Worm (Caenorhabditis elegans): ENCODE results near the gene T13F2.2.

The T13F2.2 gene

DNA sequence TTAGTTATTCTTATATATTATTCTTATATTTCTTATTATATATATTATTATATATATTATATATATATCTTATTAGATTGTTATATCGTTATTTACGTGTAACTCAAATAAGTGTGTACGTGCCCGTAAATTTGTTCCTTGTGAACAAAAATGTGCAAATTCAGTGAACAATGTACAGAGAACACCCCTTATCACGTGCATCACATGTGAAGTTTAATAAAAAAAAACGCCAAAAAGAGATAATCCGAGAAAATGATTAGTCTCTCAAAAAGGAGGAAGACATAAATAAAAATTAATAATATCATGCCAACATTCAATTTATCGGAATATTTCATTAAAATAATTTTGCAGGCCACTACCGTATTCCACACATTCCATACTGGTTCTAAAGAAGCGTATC lies 2.5 kb upstream of the T13F2.2 start:
- TF ChIP-seq lin-11 (tag; optimal IDR thresholded peaks at IDR 0.05) (no peak), sma-9 (GFP tag; optimal IDR thresholded peaks at IDR 0.05) (peak; percentile 14), sma-9 (tag; optimal IDR thresholded peaks at IDR 0.05) (no peak)

DNA sequence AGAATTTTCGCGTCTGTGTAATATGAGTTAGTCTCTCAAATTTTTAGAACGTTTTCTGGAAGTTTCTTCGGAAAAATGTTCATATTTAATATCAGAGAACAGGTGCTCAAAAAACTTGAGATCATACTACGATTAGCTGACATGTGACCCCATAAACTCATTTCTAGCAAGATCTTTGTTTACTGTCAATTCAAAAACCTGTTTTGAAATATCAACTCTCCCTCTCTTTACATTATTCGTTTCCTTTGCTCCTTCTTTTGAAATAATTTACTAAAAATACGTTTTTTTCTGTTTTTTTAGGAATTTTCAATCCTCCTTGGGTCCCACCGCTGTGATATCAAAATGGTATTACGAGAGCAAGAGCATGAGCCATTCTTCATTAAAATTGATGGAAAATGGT lies 2.0 kb upstream of the T13F2.2 start, which contains the start of gene fat-4:
fat-4 (plus strand) TSS at position 301 of the 400 bp plus-strand sequence.
- TF ChIP-seq C34F6.9 (tag; optimal IDR thresholded peaks at IDR 0.05) (no peak), sma-9 (GFP tag; optimal IDR thresholded peaks at IDR 0.05) (no peak), sma-9 (tag; optimal IDR thresholded peaks at IDR 0.05) (no peak), ceh-16 (tag; optimal IDR thresholded peaks at IDR 0.05) (no peak), gmeb-1 (tag; optimal IDR thresholded peaks at IDR 0.05) (no peak)

ce11 chrIV:9798307-9798706 lies 1.2 kb upstream of the T13F2.2 start:
- TF ChIP-seq zag-1 (tag; optimal IDR thresholded peaks at IDR 0.05) (no peak), mbf-1 (tag; optimal IDR thresholded peaks at IDR 0.05) (no peak), C34F6.9 (tag; optimal IDR thresholded peaks at IDR 0.05) (peak; percentile 17), sma-9 (GFP tag; optimal IDR thresholded peaks at IDR 0.05) (peak; percentile 17), sma-9 (tag; optimal IDR thresholded peaks at IDR 0.05) (no peak)

DNA sequence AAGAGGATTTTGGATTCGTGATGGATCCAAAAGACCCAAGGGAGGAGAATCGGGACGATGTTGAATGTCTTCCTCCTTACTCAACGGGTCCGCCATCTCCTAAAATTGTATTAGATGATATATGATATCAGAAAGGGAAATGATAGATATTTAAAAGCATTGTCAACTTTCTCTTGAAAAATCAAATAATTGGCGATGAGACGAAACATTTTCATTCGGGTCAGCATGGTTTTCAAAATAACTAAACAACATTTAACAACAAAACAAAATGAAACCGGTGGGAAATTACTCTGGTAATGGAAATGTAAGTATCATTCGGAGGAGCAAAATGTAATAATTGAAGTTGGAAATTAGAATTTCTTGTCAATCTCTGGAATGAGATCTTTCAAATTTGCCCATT lies 660 bp downstream of the T13F2.2 start, which contains the start of gene pis-1:
pis-1 (minus strand) TSS at position 101 of the 400 bp plus-strand sequence.
- no peak for TF ChIP-seq sma-3 (GFP tag; optimal IDR thresholded peaks at IDR 0.05)
- TF ChIP-seq lsy-2 (tag; optimal IDR thresholded peaks at IDR 0.05), result no peak
- TF ChIP-seq nhr-23 (tag; optimal IDR thresholded peaks at IDR 0.05), result no peak
- no peak for TF ChIP-seq Y55F3AM.14 (GFP tag; optimal IDR thresholded peaks at IDR 0.05)
- no peak for TF ChIP-seq lin-11 (tag; optimal IDR thresholded peaks at IDR 0.05)
- TF ChIP-seq sma-9 (GFP tag; optimal IDR thresholded peaks at IDR 0.05), result no peak
- TF ChIP-seq sma-9 (tag; optimal IDR thresholded peaks at IDR 0.05), result no peak
- no peak for TF ChIP-seq nhr-21 (tag; optimal IDR thresholded peaks at IDR 0.05)
- no peak for TF ChIP-seq crh-2 (tag; optimal IDR thresholded peaks at IDR 0.05)
- TF ChIP-seq unc-39 (tag; optimal IDR thresholded peaks at IDR 0.05), result no peak
- TF ChIP-seq elt-3 (tag; optimal IDR thresholded peaks at IDR 0.05), result no peak
- TF ChIP-seq alr-1 (tag; optimal IDR thresholded peaks at IDR 0.05), result no peak

- TF ChIP-seq nhr-23 (tag; optimal IDR thresholded peaks at IDR 0.05), result no peak
- TF ChIP-seq F13H6.1 (tag; optimal IDR thresholded peaks at IDR 0.05), result no peak
- TF ChIP-seq lsy-2 (tag; optimal IDR thresholded peaks at IDR 0.05), result no peak
- no peak for TF ChIP-seq nhr-25 (tag; optimal IDR thresholded peaks at IDR 0.05)
Measured at ce11 chrIV:9795250-9795649, 1.9 kb downstream of the T13F2.2 start.

ce11 chrIV:9790708-9791107 lies 6.4 kb downstream of the T13F2.2 start:
- peak; percentile 50 for TF ChIP-seq nhr-25 (tag; optimal IDR thresholded peaks at IDR 0.05)
- no peak for TF ChIP-seq ztf-1 (GFP tag; conservative IDR thresholded peaks at IDR 0.05)
- TF ChIP-seq nhr-21 (tag; optimal IDR thresholded peaks at IDR 0.05), result peak; percentile 2
- TF ChIP-seq lin-39 (tag; optimal IDR thresholded peaks at IDR 0.05), result peak; percentile 56
- peak; percentile 78 for TF ChIP-seq ceh-16 (tag; optimal IDR thresholded peaks at IDR 0.05)

ce11 chrIV:9789496-9789895 lies 7.7 kb downstream of the T13F2.2 start, which contains the start of gene T13F2.4:
Gene T13F2.4 (plus strand): TSS chrIV:9789796.
- TF ChIP-seq mbf-1 (tag; optimal IDR thresholded peaks at IDR 0.05) (no peak), ztf-11 (tag; optimal IDR thresholded peaks at IDR 0.05) (no peak), nhr-23 (tag; optimal IDR thresholded peaks at IDR 0.05) (no peak), zag-1 (tag; optimal IDR thresholded peaks at IDR 0.05) (no peak), ZK546.5 (tag; optimal IDR thresholded peaks at IDR 0.05) (no peak), ztf-1 (GFP tag; conservative IDR thresholded peaks at IDR 0.05) (no peak)

DNA sequence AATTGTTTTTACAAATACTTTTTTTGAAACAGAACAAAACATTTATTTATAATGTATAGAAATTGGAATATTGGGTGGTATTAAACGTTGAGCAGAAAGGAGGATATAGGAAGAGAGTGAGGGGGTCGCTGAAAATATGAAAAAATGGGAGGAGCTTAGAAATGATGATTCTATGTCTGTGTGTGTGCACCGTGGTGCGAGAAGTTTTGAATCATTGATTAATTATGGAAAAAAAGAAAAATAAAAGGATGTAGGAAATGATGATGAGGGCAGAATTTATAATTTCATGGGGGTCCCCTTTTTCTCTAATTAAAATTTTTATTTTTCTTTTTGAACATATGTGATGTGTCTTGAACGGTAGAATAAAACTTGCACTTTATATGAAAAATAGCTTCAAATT lies 12.5 kb downstream of the T13F2.2 start, which contains the start of gene sre-4:
sre-4 (minus strand) TSS at position 101 of the 400 bp plus-strand sequence.
- no peak for TF ChIP-seq sma-9 (GFP tag; optimal IDR thresholded peaks at IDR 0.05)
- TF ChIP-seq sma-9 (tag; optimal IDR thresholded peaks at IDR 0.05), result no peak
- TF ChIP-seq blmp-1 (tag; optimal IDR thresholded peaks at IDR 0.05; ENCODE audit: insufficient read depth), result no peak
- no peak for TF ChIP-seq crh-2 (tag; optimal IDR thresholded peaks at IDR 0.05)

DNA sequence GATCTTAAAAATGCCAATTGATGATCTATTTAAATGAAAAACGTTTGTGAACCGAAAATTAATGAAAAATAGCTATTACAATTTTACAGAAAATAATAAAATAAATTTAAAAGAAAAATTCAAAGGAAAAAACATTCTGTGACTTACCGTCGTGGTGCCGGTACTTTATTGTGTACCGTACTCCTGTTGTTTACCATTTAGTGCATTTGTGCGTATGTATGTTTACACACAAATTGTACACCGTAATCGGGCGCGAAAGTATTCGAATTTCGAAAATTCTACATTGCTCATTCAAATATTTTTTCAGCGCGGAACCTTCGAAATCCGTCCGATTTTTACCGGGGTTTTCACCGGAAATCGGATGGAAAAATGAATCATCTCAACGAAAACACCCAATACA lies 19.1 kb downstream of the T13F2.2 start, which contains the start of gene T13F2.6:
T13F2.6 (plus strand) TSS at position 306 of the 400 bp plus-strand sequence.
- TF ChIP-seq lin-13 (GFP tag; optimal IDR thresholded peaks at IDR 0.05), result no peak
- TF ChIP-seq aly-2 (tag; optimal IDR thresholded peaks at IDR 0.05), result no peak
- TF ChIP-seq lin-39 (tag; optimal IDR thresholded peaks at IDR 0.05), result no peak
- no peak for TF ChIP-seq ztf-1 (GFP tag; conservative IDR thresholded peaks at IDR 0.05)
- no peak for TF ChIP-seq dmd-4 (tag; optimal IDR thresholded peaks at IDR 0.05)
- no peak for TF ChIP-seq C34F6.9 (tag; optimal IDR thresholded peaks at IDR 0.05)
- TF ChIP-seq skn-1 (tag; optimal IDR thresholded peaks at IDR 0.05), result no peak
- no peak for TF ChIP-seq alr-1 (tag; optimal IDR thresholded peaks at IDR 0.05)
- no peak for TF ChIP-seq mdl-1 (tag; optimal IDR thresholded peaks at IDR 0.05)
- TF ChIP-seq elt-1 (tag; optimal IDR thresholded peaks at IDR 0.05), result no peak

Measured in whole organism, L2 larva.